Worm (Caenorhabditis elegans): Measurements from ENCODE around the gene F26D11.2.

The F26D11.2 gene

ce11 chrV:7980370-7980987, 21.4 kb downstream of the F26D11.2 start (continued):
- TF ChIP-seq mep-1 (tag; optimal IDR thresholded peaks at IDR 0.05), result peak; percentile 32
- TF ChIP-seq rnt-1 (tag; optimal IDR thresholded peaks at IDR 0.05), result peak; percentile 8
- no peak for TF ChIP-seq nhr-77 (tag; optimal IDR thresholded peaks at IDR 0.05)
- no peak for TF ChIP-seq jun-1 (tag; optimal IDR thresholded peaks at IDR 0.05)
- no peak for TF ChIP-seq ztf-11 (tag; optimal IDR thresholded peaks at IDR 0.05)
- no peak for TF ChIP-seq grh-1 (GFP tag; IDR thresholded peaks at IDR 0.05)
- TF ChIP-seq nhr-47 (tag; optimal IDR thresholded peaks at IDR 0.05), result peak; percentile 4
- no peak for TF ChIP-seq hlh-17 (GFP tag; optimal IDR thresholded peaks at IDR 0.05; ENCODE audit: borderline replicate concordance)
- no peak for TF ChIP-seq snpc-4 (tag; optimal IDR thresholded peaks at IDR 0.05)
- TF ChIP-seq elt-2 (tag; optimal IDR thresholded peaks at IDR 0.05), result no peak
- TF ChIP-seq unc-98 (GFP tag; IDR thresholded peaks at IDR 0.05), result no peak
- TF ChIP-seq unc-86 (tag; optimal IDR thresholded peaks at IDR 0.05), result no peak
- peak; percentile 10 for TF ChIP-seq fkh-8 (tag; optimal IDR thresholded peaks at IDR 0.05)
- TF ChIP-seq xbp-1 (tag; optimal IDR thresholded peaks at IDR 0.05), result no peak
- no peak for TF ChIP-seq lin-15B (tag; optimal IDR thresholded peaks at IDR 0.05)
- TF ChIP-seq egl-13 (tag; optimal IDR thresholded peaks at IDR 0.05), result no peak
- no peak for TF ChIP-seq aly-2 (tag; optimal IDR thresholded peaks at IDR 0.05)

DNA sequence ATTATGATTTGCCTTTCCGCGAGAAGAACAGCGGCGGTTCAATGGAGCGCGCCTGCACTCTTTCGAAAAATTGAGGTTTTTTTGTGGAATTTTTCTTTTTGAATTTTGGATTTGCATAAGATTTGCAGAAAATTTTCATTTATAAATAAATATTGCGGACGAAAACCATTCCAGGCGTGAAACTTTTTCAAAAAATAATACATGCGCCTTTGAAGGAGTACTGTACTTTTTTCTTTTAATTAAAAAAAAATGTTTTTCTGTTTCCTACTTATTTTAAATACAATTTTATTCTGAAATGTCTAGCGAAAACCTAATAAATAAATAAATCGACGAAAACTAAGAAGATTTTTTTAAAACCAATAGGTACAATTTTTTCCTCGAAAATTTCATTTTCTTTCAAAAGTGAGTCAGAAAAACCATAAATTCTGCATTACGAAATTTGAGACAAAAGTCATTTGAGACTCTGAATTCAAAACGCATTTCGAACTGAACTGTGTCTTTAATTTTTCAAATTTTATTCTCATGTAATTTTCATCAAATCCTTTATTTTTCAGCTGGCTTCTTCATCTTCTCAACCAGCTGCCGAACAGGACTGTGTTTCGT, 22.0 kb downstream of the F26D11.2 start, which contains the start of gene F26D11.1:
TSS of gene F26D11.1 (plus strand) at position 553 of the 603 bp plus-strand sequence.
- peak in 1 of 3 experiments; percentile 3 for TF ChIP-seq dpl-1 (GFP tag; optimal IDR thresholded peaks at IDR 0.05)
- peak in 1 of 2 experiments; percentile 8 for TF ChIP-seq lin-35 (GFP tag; optimal IDR thresholded peaks at IDR 0.05)
- peak in 1 of 6 experiments; percentile 16 for TF ChIP-seq elt-3 (tag; optimal IDR thresholded peaks at IDR 0.05)
- TF ChIP-seq nhr-76 (tag; optimal IDR thresholded peaks at IDR 0.05), result no peak
- TF ChIP-seq nhr-77 (tag; optimal IDR thresholded peaks at IDR 0.05), result no peak

DNA sequence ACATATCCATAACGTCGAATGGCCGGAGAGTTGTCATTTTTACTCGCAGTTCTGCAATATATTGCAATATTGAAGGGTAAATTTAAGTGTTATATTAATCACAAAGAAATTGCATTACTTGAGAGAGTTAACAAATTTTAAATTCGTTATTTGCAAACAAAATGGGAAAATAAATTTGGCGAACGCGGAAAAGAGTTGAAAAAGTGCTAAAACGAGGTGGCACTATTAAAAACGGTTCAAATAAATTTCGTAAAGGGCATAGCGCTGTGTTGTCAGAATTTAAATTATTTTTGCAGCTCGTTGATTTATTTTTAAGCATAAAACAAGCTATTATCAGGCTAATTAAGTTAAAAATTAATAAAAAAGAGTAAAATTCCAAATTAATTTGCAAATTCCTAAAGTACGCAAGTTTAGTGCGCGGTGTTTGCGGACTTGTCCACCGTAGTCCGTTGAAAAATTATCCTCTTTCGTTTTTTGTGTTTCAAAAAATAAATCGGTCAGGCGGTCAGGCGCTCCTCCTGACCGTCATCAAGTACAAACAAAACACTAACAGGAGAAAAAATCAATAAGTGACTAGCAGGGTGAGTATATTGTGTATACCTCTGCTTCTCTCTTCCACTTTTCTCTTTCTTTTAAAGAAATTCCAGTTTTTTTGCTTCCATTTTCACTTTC, 24.4 kb downstream of the F26D11.2 start, which contains the start of the genes natb-1 and abhd-12:
TSS of gene natb-1 (minus strand) at position 51 of the 672 bp plus-strand sequence.
TSS of gene abhd-12 (plus strand) at position 499 of the 672 bp plus-strand sequence.
- peak in 1 of 3 experiments; percentile 30 for TF ChIP-seq ceh-82 (tag; optimal IDR thresholded peaks at IDR 0.05)
- no peak for TF ChIP-seq aha-1 (tag; optimal IDR thresholded peaks at IDR 0.05)
- TF ChIP-seq mep-1 (tag; optimal IDR thresholded peaks at IDR 0.05), result peak; percentile 76
- peak; percentile 89 for TF ChIP-seq F16B12.6 (tag; optimal IDR thresholded peaks at IDR 0.05)
- peak; percentile 64 for TF ChIP-seq blmp-1 (tag; optimal IDR thresholded peaks at IDR 0.05)
- peak; percentile 20 to 60 (median 55) for TF ChIP-seq dpl-1 (GFP tag; optimal IDR thresholded peaks at IDR 0.05)
- no peak for TF ChIP-seq hlh-4 (tag; optimal IDR thresholded peaks at IDR 0.05)
- TF ChIP-seq C04F5.9 (tag; optimal IDR thresholded peaks at IDR 0.05), result no peak
- TF ChIP-seq tbx-2 (tag; optimal IDR thresholded peaks at IDR 0.05), result peak; percentile 19
- TF ChIP-seq sup-37 (GFP tag; optimal IDR thresholded peaks at IDR 0.05), result no peak
- peak; percentile 62 for TF ChIP-seq snu-23 (GFP tag; optimal IDR thresholded peaks at IDR 0.05)
- peak; percentile 44 for TF ChIP-seq C16A3.4 (tag; optimal IDR thresholded peaks at IDR 0.05)
- peak; percentile 52 for TF ChIP-seq nhr-47 (tag; optimal IDR thresholded peaks at IDR 0.05)
- TF ChIP-seq unc-130 (tag; optimal IDR thresholded peaks at IDR 0.05), result peak; percentile 57
- no peak for TF ChIP-seq aly-2 (tag; optimal IDR thresholded peaks at IDR 0.05)
- TF ChIP-seq hpl-2 (GFP tag; optimal IDR thresholded peaks at IDR 0.05), result no peak
- peak in 1 of 2 experiments; percentile 52 for TF ChIP-seq mdl-1 (tag; optimal IDR thresholded peaks at IDR 0.05)
- no peak for TF ChIP-seq elt-2 (tag; optimal IDR thresholded peaks at IDR 0.05)
- peak; percentile 20 for TF ChIP-seq rnt-1 (tag; optimal IDR thresholded peaks at IDR 0.05)
- TF ChIP-seq sptf-1 (tag; optimal IDR thresholded peaks at IDR 0.05), result no peak
- peak; percentile 39 to 43 for TF ChIP-seq efl-1 (optimal IDR thresholded peaks at IDR 0.05)
- TF ChIP-seq efl-1 (GFP tag; optimal IDR thresholded peaks at IDR 0.05 in 1 of 2), result peak; percentile 59 to 94
- no peak for TF ChIP-seq ets-5 (GFP tag; IDR thresholded peaks at IDR 0.05)
- no peak for TF ChIP-seq zip-4 (GFP tag; optimal IDR thresholded peaks at IDR 0.05)
- peak; percentile 55 for TF ChIP-seq lin-14 (GFP tag; optimal IDR thresholded peaks at IDR 0.05)
- peak; percentile 47 for TF ChIP-seq nhr-71 (tag; optimal IDR thresholded peaks at IDR 0.05)
- TF ChIP-seq irx-1 (tag; optimal IDR thresholded peaks at IDR 0.05), result no peak
- peak; percentile 92 to 98 for TF ChIP-seq lsy-2 (tag; optimal IDR thresholded peaks at IDR 0.05)
- TF ChIP-seq tlp-1 (tag; optimal IDR thresholded peaks at IDR 0.05), result no peak
- no peak for TF ChIP-seq dsc-1 (tag; optimal IDR thresholded peaks at IDR 0.05)
- TF ChIP-seq elt-3 (tag; optimal IDR thresholded peaks at IDR 0.05), result peak in 1 of 6 experiments; percentile 15
- no peak for TF ChIP-seq isw-1 (GFP tag; IDR thresholded peaks at IDR 0.05)

All from whole organism, L1 larva.